Fruit fly (Drosophila melanogaster) whole organism, pupa: Measurements from ENCODE around the gene Rlb1.

Experiments
- CG13204 ChIP-seq: fragments of 200-800 bp; sonication (Bioruptor generic); optimal IDR thresholded peaks from 2 replicates; lab custom pipeline; 2018; ENCODE audit warnings: missing biosample characterization, mild to moderate bottlenecking, missing genetic modification characterization, moderate library complexity
- CG14655 ChIP-seq: fragments of 200-800 bp; sonication (Bioruptor generic); optimal IDR thresholded peaks from 3 replicates; lab custom pipeline; 2017; ENCODE audit warnings: mild to moderate bottlenecking, missing biosample characterization, missing genetic modification reagents, missing genetic modification characterization
- CG17806 ChIP-seq: fragments of 200-800 bp; sonication (Bioruptor generic); optimal IDR thresholded peaks from 2 replicates; lab custom pipeline; 2018; ENCODE audit warnings: missing biosample characterization, mild to moderate bottlenecking, missing genetic modification characterization, moderate library complexity
- CG32121 ChIP-seq: fragments of 200-800 bp; sonication (Bioruptor generic); IDR thresholded peaks from 2 replicates; pipeline ENCODE4 v1.3.6; 2022; ENCODE audit warnings: missing biosample characterization, missing genetic modification characterization
- D1 ChIP-seq: fragments of 200-800 bp; sonication (Bioruptor generic); optimal IDR thresholded peaks from 2 replicates; lab custom pipeline; 2018; ENCODE audit warnings: missing biosample characterization, mild to moderate bottlenecking, missing genetic modification characterization, moderate library complexity
- EcR ChIP-seq: fragments of 200-800 bp; sonication (Bioruptor generic); optimal IDR thresholded peaks from 3 replicates; lab custom pipeline; 2019; ENCODE audit warnings: missing biosample characterization, missing genetic modification characterization, mild to moderate bottlenecking, moderate library complexity, missing genetic modification reagents
- Pif1A ChIP-seq: fragments of 200-800 bp; sonication (Bioruptor generic); optimal IDR thresholded peaks from 3 replicates; lab custom pipeline; 2016; ENCODE audit warnings: missing biosample characterization, missing genetic modification characterization
- Pif1B ChIP-seq: fragments of 200-800 bp; sonication (Bioruptor generic); optimal IDR thresholded peaks from 3 replicates; lab custom pipeline; 2016; ENCODE audit warnings: missing biosample characterization, missing genetic modification characterization
- Snoo ChIP-seq: fragments of 200-800 bp; sonication (Bioruptor generic); optimal IDR thresholded peaks from 3 replicates; lab custom pipeline; 2017; ENCODE audit warnings: missing biosample characterization, mild to moderate bottlenecking, missing genetic modification characterization, inconsistent platforms

dm6 chr3R:9555334-9555974, 42.3 kb downstream of the Rlb1 start, which contains the start of the genes CG9386 and BckdhA:
- TF ChIP-seq CG32121 (GFP tag; lab: Robert Waterston, UW) (0 out of 2 replicates have a peak, but pooled peaks have one; percentile 10), Snoo (tag; lab: Kevin White, UChicago) (peak; percentile 23), CG13204 (GFP tag; lab: Kevin White, UChicago) (no peak), CG17806 (no peak), CG14655 (GFP tag; lab: Kevin White, UChicago) (no peak), Pif1A (GFP tag; lab: Kevin White, UChicago) (no peak), Pif1B (no peak), D1 (no peak), EcR (no peak)
